Worm (Caenorhabditis elegans) whole organism, mixed stage, embryonic: ENCODE data around the gene pitr-5.

Source experiments
- M03D4.4 ChIP-seq: sonication (generic microtip); optimal IDR thresholded peaks from 2 replicates; lab custom pipeline; 2017; ENCODE audit warnings: mild to moderate bottlenecking, missing genetic modification characterization, missing compliant biosample characterization
- bed-3 ChIP-seq: fragments of 200-800 bp; sonication (Bioruptor generic); optimal IDR thresholded peaks from 3 replicates; lab custom pipeline; 2018; ENCODE audit warnings: mild to moderate bottlenecking, missing genetic modification characterization, moderate library complexity, missing compliant biosample characterization
- blmp-1 ChIP-seq: fragments of 150-350 bp; optimal IDR thresholded peaks from 2 replicates; lab custom pipeline; 2014; ENCODE audit warnings: missing biosample characterization, missing genetic modification characterization
- ceh-39 ChIP-seq: fragments of 150-350 bp; optimal IDR thresholded peaks from 2 replicates; lab custom pipeline; 2014; ENCODE audit warnings: missing biosample characterization, missing genetic modification characterization
- ceh-83 ChIP-seq: fragments of 200-800 bp; sonication (Bioruptor generic); optimal IDR thresholded peaks from 2 replicates; lab custom pipeline; 2018; ENCODE audit warnings: mild to moderate bottlenecking, missing genetic modification characterization, missing compliant biosample characterization
- ces-1 ChIP-seq: fragments of 150-350 bp; optimal IDR thresholded peaks from 2 replicates; lab custom pipeline; 2014; ENCODE audit warnings: missing biosample characterization, missing genetic modification reagents, missing genetic modification characterization
- cnd-1 ChIP-seq: fragments of 200-800 bp; sonication (Bioruptor generic); optimal IDR thresholded peaks from 2 replicates; lab custom pipeline; 2018; ENCODE audit warnings: mild to moderate bottlenecking, missing genetic modification characterization, missing compliant biosample characterization
- elt-3 ChIP-seq: fragments of 150-350 bp; optimal IDR thresholded peaks from 2 replicates; lab custom pipeline; 2014; ENCODE audit warnings: missing biosample characterization, missing genetic modification characterization
- flh-1 ChIP-seq: fragments of 200-800 bp; sonication (Bioruptor generic); optimal IDR thresholded peaks from 2 replicates; lab custom pipeline; 2018; ENCODE audit warnings: mild to moderate bottlenecking, missing genetic modification characterization, moderate library complexity, missing compliant biosample characterization
- ham-2 ChIP-seq: fragments of 200-800 bp; sonication (Bioruptor generic); optimal IDR thresholded peaks from 2 replicates; lab custom pipeline; 2018; ENCODE audit warnings: mild to moderate bottlenecking, missing genetic modification characterization, missing compliant biosample characterization
- hlh-1 ChIP-seq: fragments of 150-350 bp; optimal IDR thresholded peaks from 2 replicates; lab custom pipeline; 2014; ENCODE audit warnings: missing biosample characterization, missing genetic modification reagents, missing genetic modification characterization
- lin-13 ChIP-seq: fragments of 150-350 bp; optimal IDR thresholded peaks from 2 replicates; lab custom pipeline; 2014; ENCODE audit warnings: missing biosample characterization, missing genetic modification characterization
- lin-32 ChIP-seq: fragments of 200-800 bp; sonication (Bioruptor generic); optimal IDR thresholded peaks from 2 replicates; lab custom pipeline; 2018; ENCODE audit warnings: mild to moderate bottlenecking, missing genetic modification characterization, missing compliant biosample characterization
- lsy-2 ChIP-seq: fragments of 150-350 bp; optimal IDR thresholded peaks from 2 replicates; lab custom pipeline; 2014; ENCODE audit warnings: missing biosample characterization, missing genetic modification characterization
- mab-5 ChIP-seq: fragments of 150-350 bp; optimal IDR thresholded peaks from 2 replicates; lab custom pipeline; 2014; ENCODE audit warnings: missing biosample characterization, missing genetic modification characterization
- mep-1 ChIP-seq: fragments of 150-350 bp; optimal IDR thresholded peaks from 2 replicates; lab custom pipeline; 2017; ENCODE audit warnings: missing biosample characterization, missing genetic modification reagents, missing genetic modification characterization, inconsistent platforms
- mls-2 ChIP-seq: sonication (generic microtip); optimal IDR thresholded peaks from 2 replicates; lab custom pipeline; 2016; ENCODE audit warnings: mild to moderate bottlenecking, missing genetic modification characterization, moderate library complexity, missing compliant biosample characterization
- nhr-12 ChIP-seq: fragments of 150-350 bp; optimal IDR thresholded peaks from 2 replicates; lab custom pipeline; 2014; ENCODE audit warnings: missing biosample characterization, missing genetic modification characterization
- nhr-2 ChIP-seq: fragments of 150-350 bp; optimal IDR thresholded peaks from 2 replicates; lab custom pipeline; 2014; ENCODE audit warnings: missing biosample characterization, missing genetic modification characterization
- nhr-237 ChIP-seq: fragments of 150-350 bp; optimal IDR thresholded peaks from 2 replicates; lab custom pipeline; 2014; ENCODE audit warnings: missing biosample characterization, missing genetic modification characterization
- nhr-28 ChIP-seq: fragments of 150-350 bp; optimal IDR thresholded peaks from 2 replicates; lab custom pipeline; 2014; ENCODE audit warnings: missing biosample characterization, missing genetic modification characterization
- nhr-76 ChIP-seq: sonication (generic microtip); optimal IDR thresholded peaks from 2 replicates; lab custom pipeline; 2017; ENCODE audit warnings: missing biosample characterization, missing genetic modification characterization
- pha-4 ChIP-seq: fragments of 150-350 bp; optimal IDR thresholded peaks from 2 replicates; lab custom pipeline; 2018; ENCODE audit warnings: missing biosample characterization, missing genetic modification reagents, missing genetic modification characterization
- sem-2 ChIP-seq: fragments of 200-800 bp; sonication (Bioruptor generic); optimal IDR thresholded peaks from 2 replicates; lab custom pipeline; 2018; ENCODE audit warnings: mild to moderate bottlenecking, missing genetic modification characterization, missing compliant biosample characterization
- snpc-4 ChIP-seq: fragments of 150-350 bp; optimal IDR thresholded peaks from 2 replicates; lab custom pipeline; 2014; ENCODE audit warnings: missing biosample characterization, missing genetic modification characterization
- sptf-1 ChIP-seq: sonication (generic microtip); optimal IDR thresholded peaks from 2 replicates; lab custom pipeline; 2017; ENCODE audit warnings: mild to moderate bottlenecking, missing genetic modification characterization, moderate library complexity, missing compliant biosample characterization
- tbx-8 ChIP-seq: fragments of 200-800 bp; sonication (Bioruptor generic); optimal IDR thresholded peaks from 2 replicates; lab custom pipeline; 2018; ENCODE audit warnings: mild to moderate bottlenecking, missing genetic modification characterization, moderate library complexity, missing compliant biosample characterization
- unc-120 ChIP-seq: sonication (generic microtip); optimal IDR thresholded peaks from 2 replicates; lab custom pipeline; 2017; ENCODE audit warnings: missing genetic modification characterization, missing compliant biosample characterization; ENCODE audit not compliant: poor library complexity, severe bottlenecking
- unc-39 ChIP-seq: fragments of 150-350 bp; optimal IDR thresholded peaks from 2 replicates; lab custom pipeline; 2014; ENCODE audit warnings: missing biosample characterization, missing genetic modification characterization
- unc-62 ChIP-seq: fragments of 150-350 bp; optimal IDR thresholded peaks from 2 replicates; lab custom pipeline; 2014; ENCODE audit warnings: missing biosample characterization, missing genetic modification reagents, missing genetic modification characterization
- zip-8 ChIP-seq: fragments of 150-350 bp; optimal IDR thresholded peaks from 2 replicates; lab custom pipeline; 2014; ENCODE audit warnings: missing biosample characterization, missing genetic modification characterization
- ztf-11 ChIP-seq: fragments of 150-350 bp; optimal IDR thresholded peaks from 2 replicates; lab custom pipeline; 2014; ENCODE audit warnings: missing biosample characterization, missing genetic modification characterization

Gene pitr-5

ce11 chrV:7223152-7223551 is 38.5 kb downstream of the pitr-5 start, which contains the start of gene C13F10.7:
Gene C13F10.7 (minus strand): TSS chrV:7223252.
- TF ChIP-seq snpc-4 = no peak
- no peak for TF ChIP-seq ceh-39 (tag; lab: Kevin White, UChicago)
- TF ChIP-seq ztf-11 (tag; lab: Kevin White, UChicago) = no peak
- TF ChIP-seq lin-13 (tag; lab: Kevin White, UChicago) = no peak
- TF ChIP-seq hlh-1 (tag; lab: Kevin White, UChicago) = no peak
- TF ChIP-seq nhr-2 (tag; lab: Kevin White, UChicago) = no peak
- TF ChIP-seq lin-32 (GFP tag; lab: Kevin White, UChicago) = no peak
- TF ChIP-seq M03D4.4 (tag; lab: Kevin White, UChicago) = no peak
- no peak for TF ChIP-seq nhr-12 (tag; lab: Kevin White, UChicago)
- no peak for TF ChIP-seq ham-2 (GFP tag; lab: Kevin White, UChicago)
- TF ChIP-seq mep-1 = no peak
- no peak for TF ChIP-seq cnd-1 (tag; lab: Kevin White, UChicago)

ce11 chrV:7223941-7224340 is 39.3 kb downstream of the pitr-5 start, which contains the start of gene C13F10.1:
Gene C13F10.1 (plus strand): TSS chrV:7224078.
- TF ChIP-seq bed-3 (GFP tag; lab: Kevin White, UChicago) = no peak
- no peak for TF ChIP-seq unc-39 (tag; lab: Kevin White, UChicago)
- TF ChIP-seq nhr-12 (tag; lab: Kevin White, UChicago) = no peak
- TF ChIP-seq unc-62 (GFP tag; lab: Kevin White, UChicago) = peak; percentile 80
- TF ChIP-seq unc-120 = peak; percentile 31
- TF ChIP-seq nhr-28 (tag; lab: Kevin White, UChicago) = no peak
- TF ChIP-seq ces-1 = peak; percentile 62
- no peak for TF ChIP-seq ceh-39 (tag; lab: Kevin White, UChicago)
- no peak for TF ChIP-seq lsy-2 (tag; lab: Kevin White, UChicago)
- peak; percentile 32 for TF ChIP-seq hlh-1 (tag; lab: Kevin White, UChicago)
- TF ChIP-seq, all 35 proteins: peak for 4

ce11 chrV:7224353-7224752 is 39.7 kb downstream of the pitr-5 start:
- TF ChIP-seq lin-13 (tag; lab: Kevin White, UChicago) (no peak), mep-1 (no peak), nhr-237 (tag; lab: Kevin White, UChicago) (no peak), zip-8 (peak; percentile 72), ceh-83 (no peak), unc-62 (GFP tag; lab: Kevin White, UChicago) (no peak), bed-3 (GFP tag; lab: Kevin White, UChicago) (no peak)
- TF ChIP-seq, all 35 proteins: peak for 1

- TF ChIP-seq lin-32 (GFP tag; lab: Kevin White, UChicago) (no peak), flh-1 (GFP tag; lab: Kevin White, UChicago) (no peak), nhr-12 (tag; lab: Kevin White, UChicago) (no peak), sem-2 (GFP tag; lab: Kevin White, UChicago) (no peak), nhr-2 (tag; lab: Kevin White, UChicago) (no peak)
- TF ChIP-seq, all 35 proteins: peak for 0
Measured at ce11 chrV:7224947-7225346, 40.3 kb downstream of the pitr-5 start, which contains the start of gene fkb-3. Gene fkb-3 (plus strand): TSS chrV:7225223.

ce11 chrV:7225894-7226293 is 41.2 kb downstream of the pitr-5 start:
- no peak for TF ChIP-seq sptf-1 (tag; lab: Kevin White, UChicago)
- TF ChIP-seq nhr-237 (tag; lab: Kevin White, UChicago) = no peak
- TF ChIP-seq flh-1 (GFP tag; lab: Kevin White, UChicago) = no peak
- TF ChIP-seq ham-2 (GFP tag; lab: Kevin White, UChicago) = no peak
- no peak for TF ChIP-seq sem-2 (GFP tag; lab: Kevin White, UChicago)
- no peak for TF ChIP-seq ztf-11 (tag; lab: Kevin White, UChicago)
- no peak for TF ChIP-seq ces-1
- no peak for TF ChIP-seq mep-1
- no peak for TF ChIP-seq elt-3 (tag; lab: Kevin White, UChicago)
- TF ChIP-seq lsy-2 (tag; lab: Kevin White, UChicago) = no peak
- TF ChIP-seq cnd-1 (tag; lab: Kevin White, UChicago) = no peak
- TF ChIP-seq hlh-1 (tag; lab: Kevin White, UChicago) = no peak
- TF ChIP-seq unc-39 (tag; lab: Kevin White, UChicago) = no peak
- TF ChIP-seq mab-5 (tag; lab: Kevin White, UChicago) = no peak

- TF ChIP-seq mab-5 (tag; lab: Kevin White, UChicago) (peak; percentile 31), zip-8 (no peak), tbx-8 (peak; percentile 76), unc-120 (peak; percentile 70), hlh-1 (tag; lab: Kevin White, UChicago) (peak; percentile 86), blmp-1 (peak; percentile 81), unc-62 (GFP tag; lab: Kevin White, UChicago) (peak; percentile 7), sptf-1 (tag; lab: Kevin White, UChicago) (peak; percentile 94), sem-2 (GFP tag; lab: Kevin White, UChicago) (peak; percentile 71), elt-3 (tag; lab: Kevin White, UChicago) (peak; percentile 1), ceh-39 (tag; lab: Kevin White, UChicago) (no peak), snpc-4 (no peak), ces-1 (peak; percentile 19), nhr-12 (tag; lab: Kevin White, UChicago) (peak; percentile 46), M03D4.4 (tag; lab: Kevin White, UChicago) (peak; percentile 91), cnd-1 (tag; lab: Kevin White, UChicago) (peak; percentile 80), nhr-237 (tag; lab: Kevin White, UChicago) (peak; percentile 39), mls-2 (tag; lab: Kevin White, UChicago) (peak; percentile 87), lsy-2 (tag; lab: Kevin White, UChicago) (peak; percentile 65), ceh-83 (peak; percentile 70), bed-3 (GFP tag; lab: Kevin White, UChicago) (peak; percentile 73), ztf-11 (tag; lab: Kevin White, UChicago) (peak; percentile 89), lin-13 (tag; lab: Kevin White, UChicago) (peak; percentile 74), pha-4 (tag; lab: Kevin White, UChicago) (peak; percentile 4), mep-1 (peak; percentile 82), unc-39 (tag; lab: Kevin White, UChicago) (no peak), flh-1 (GFP tag; lab: Kevin White, UChicago) (peak; percentile 55), nhr-2 (tag; lab: Kevin White, UChicago) (no peak), ham-2 (GFP tag; lab: Kevin White, UChicago) (peak; percentile 79), nhr-76 (tag; lab: Kevin White, UChicago) (peak; percentile 44)
Measured at ce11 chrV:7230847-7231246, 46.2 kb downstream of the pitr-5 start, which contains the start of the genes gei-6 and krr-1. Gene gei-6 (minus strand): TSS chrV:7230848. Gene krr-1 (plus strand): TSS chrV:7231190.
